Worm (Caenorhabditis elegans) whole organism, late embryonic: Measurements from ENCODE around the gene F57F4.1.

Source experiments
- C38D4.7 ChIP-seq: fragments of 200-800 bp; sonication (Bioruptor generic); optimal IDR thresholded peaks from 2 replicates; lab custom pipeline; 2018; ENCODE audit warnings: mild to moderate bottlenecking, missing genetic modification characterization, moderate library complexity, missing compliant biosample characterization
- K02D7.2 ChIP-seq: sonication (generic microtip); optimal IDR thresholded peaks from 2 replicates; lab custom pipeline; 2017; ENCODE audit warnings: mild to moderate bottlenecking, missing genetic modification characterization, missing compliant biosample characterization
- T23F11.4 ChIP-seq: fragments of 200-800 bp; sonication (Bioruptor generic); optimal IDR thresholded peaks from 2 replicates; lab custom pipeline; 2018; ENCODE audit warnings: mild to moderate bottlenecking, missing genetic modification characterization, missing compliant biosample characterization
- Y22D7AL.16 ChIP-seq: sonication (generic microtip); optimal IDR thresholded peaks from 2 replicates; lab custom pipeline; 2016; ENCODE audit warnings: missing genetic modification characterization, missing compliant biosample characterization
- ama-1 ChIP-seq: fragments of 150-350 bp; optimal IDR thresholded peaks from 2 replicates; lab custom pipeline; 2014
- ceh-19 ChIP-seq: fragments of 200-800 bp; sonication (Bioruptor generic); optimal IDR thresholded peaks from 2 replicates; lab custom pipeline; 2018; ENCODE audit warnings: mild to moderate bottlenecking, missing genetic modification characterization, missing compliant biosample characterization
- ceh-2 ChIP-seq: sonication (generic microtip); optimal IDR thresholded peaks from 2 replicates; lab custom pipeline; 2016; ENCODE audit warnings: missing genotype, missing genetic modification characterization, missing compliant biosample characterization
- ceh-22 ChIP-seq: sonication (generic microtip); optimal IDR thresholded peaks from 2 replicates; lab custom pipeline; 2017; ENCODE audit warnings: missing biosample characterization, missing genetic modification characterization
- ceh-45 ChIP-seq: fragments of 200-800 bp; sonication (Bioruptor generic); IDR thresholded peaks from 2 replicates; pipeline ENCODE4 v1.3.6; 2022; ENCODE audit warnings: missing genetic modification reagents, missing genetic modification characterization, missing compliant biosample characterization
- dmd-4 ChIP-seq: sonication (generic microtip); optimal IDR thresholded peaks from 2 replicates; lab custom pipeline; 2016; ENCODE audit warnings: borderline replicate concordance, missing genetic modification characterization, missing compliant biosample characterization
- dve-1 ChIP-seq: sonication (generic microtip); optimal IDR thresholded peaks from 2 replicates; lab custom pipeline; 2017; ENCODE audit warnings: antibody characterized with exemption, mild to moderate bottlenecking, missing genetic modification characterization, missing compliant biosample characterization
- elt-4 ChIP-seq: sonication (generic microtip); optimal IDR thresholded peaks from 2 replicates; lab custom pipeline; 2016; ENCODE audit warnings: missing genetic modification characterization, missing compliant biosample characterization
- eyg-1 ChIP-seq: sonication (generic microtip); optimal IDR thresholded peaks from 2 replicates; lab custom pipeline; 2016; ENCODE audit warnings: missing genotype, missing genetic modification characterization, missing compliant biosample characterization
- fkh-10 ChIP-seq: fragments of 150-350 bp; optimal IDR thresholded peaks from 2 replicates; lab custom pipeline; 2014; ENCODE audit warnings: missing biosample characterization, missing genetic modification reagents, missing genetic modification characterization
- fkh-6 ChIP-seq: sonication (generic microtip); optimal IDR thresholded peaks from 2 replicates; lab custom pipeline; 2016; ENCODE audit warnings: missing genetic modification characterization, missing compliant biosample characterization
- gmeb-2 ChIP-seq: sonication (generic microtip); optimal IDR thresholded peaks from 2 replicates; lab custom pipeline; 2016; ENCODE audit warnings: missing genetic modification characterization, inconsistent platforms, missing compliant biosample characterization
- hlh-13 ChIP-seq: fragments of 200-800 bp; sonication (Bioruptor generic); optimal IDR thresholded peaks from 2 replicates; lab custom pipeline; 2018; ENCODE audit warnings: mild to moderate bottlenecking, missing genetic modification characterization, missing compliant biosample characterization
- lim-6 ChIP-seq: sonication (generic microtip); optimal IDR thresholded peaks from 2 replicates; lab custom pipeline; 2016; ENCODE audit warnings: missing genetic modification characterization, missing compliant biosample characterization
- nhr-11 ChIP-seq: fragments of 150-350 bp; optimal IDR thresholded peaks from 2 replicates; lab custom pipeline; 2014; ENCODE audit warnings: missing biosample characterization, missing genetic modification characterization
- npax-4 ChIP-seq: sonication (generic microtip); optimal IDR thresholded peaks from 2 replicates; lab custom pipeline; 2016; ENCODE audit warnings: missing genetic modification characterization, missing compliant biosample characterization
- pax-1 ChIP-seq: fragments of 150-350 bp; optimal IDR thresholded peaks from 2 replicates; lab custom pipeline; 2014; ENCODE audit warnings: missing biosample characterization, missing genetic modification characterization
- pha-2 ChIP-seq: sonication (generic microtip); optimal IDR thresholded peaks from 2 replicates; lab custom pipeline; 2017; ENCODE audit warnings: mild to moderate bottlenecking, missing genetic modification characterization, missing compliant biosample characterization
- pros-1 ChIP-seq: fragments of 150-350 bp; optimal IDR thresholded peaks from 2 replicates; lab custom pipeline; 2014; ENCODE audit warnings: missing biosample characterization, missing genetic modification reagents, missing genetic modification characterization
- ref-2 ChIP-seq: sonication (generic microtip); optimal IDR thresholded peaks from 2 replicates; lab custom pipeline; 2016; ENCODE audit warnings: missing genetic modification characterization, missing compliant biosample characterization
- rnt-1 ChIP-seq: sonication (generic microtip); optimal IDR thresholded peaks from 2 replicates; lab custom pipeline; 2016; ENCODE audit warnings: missing genetic modification characterization, missing compliant biosample characterization
- tbx-7 ChIP-seq: sonication (generic microtip); optimal IDR thresholded peaks from 2 replicates; lab custom pipeline; 2016; ENCODE audit warnings: missing genotype, missing genetic modification characterization, missing compliant biosample characterization
- unc-3 ChIP-seq, 2 experiments: fragments of 200-800 bp in 1 of 2; sonication (Bioruptor generic) in 1 of 2; sonication (generic microtip) in 1 of 2; conservative IDR thresholded peaks in 1 of 2; optimal IDR thresholded peaks in 1 of 2; 2 replicates each; pipeline versions ENCODE4 v1.3.6 to Lab custom; 2016 to 2022; ENCODE audit warnings: missing compliant biosample characterization in 2 of 2, missing genetic modification characterization in 2 of 2, missing genetic modification reagents in 1 of 2
- unc-55 ChIP-seq: sonication (generic microtip); optimal IDR thresholded peaks from 2 replicates; lab custom pipeline; 2017; ENCODE audit warnings: missing biosample characterization, missing genetic modification reagents, missing genetic modification characterization
- unc-86 ChIP-seq: sonication (generic microtip); optimal IDR thresholded peaks from 2 replicates; lab custom pipeline; 2016; ENCODE audit warnings: missing genetic modification characterization, missing compliant biosample characterization

F57F4.1 gene

ce11 chrV:6433446-6434178 is 43.3 kb downstream of the F57F4.1 start, which contains the start of the genes gad-1 and erfa-1 (continued):
- no peak for TF ChIP-seq hlh-13
- TF ChIP-seq ceh-45 (GFP tag; lab: Robert Waterston, UW), result no peak
- TF ChIP-seq pax-1 (tag; lab: Kevin White, UChicago), result no peak
- TF ChIP-seq nhr-11 (tag; lab: Kevin White, UChicago), result no peak

ce11 chrV:6436332-6436731 is 46.1 kb downstream of the F57F4.1 start, which contains the start of gene hpo-19:
hpo-19 (plus strand) TSS chrV:6436645.
- TF ChIP-seq K02D7.2 (tag; lab: Kevin White, UChicago), result no peak
- TF ChIP-seq unc-86 (tag; lab: Kevin White, UChicago), result no peak
- TF ChIP-seq pha-2, result no peak
- TF ChIP-seq tbx-7 (tag; lab: Kevin White, UChicago), result no peak
- no peak for TF ChIP-seq elt-4 (tag; lab: Kevin White, UChicago)

ce11 chrV:6438601-6439000 is 48.3 kb downstream of the F57F4.1 start, which contains the start of gene T05H4.4:
T05H4.4 (plus strand) TSS chrV:6438901.
- no peak for TF ChIP-seq unc-86 (tag; lab: Kevin White, UChicago)
- no peak for TF ChIP-seq ceh-19 (GFP tag; lab: Kevin White, UChicago)
- no peak for TF ChIP-seq K02D7.2 (tag; lab: Kevin White, UChicago)
- no peak for TF ChIP-seq nhr-11 (tag; lab: Kevin White, UChicago)
- no peak for TF ChIP-seq fkh-6 (tag; lab: Kevin White, UChicago)
- no peak for TF ChIP-seq unc-3 (GFP tag; conservative IDR thresholded peaks at IDR 0.05; lab: Robert Waterston, UW)
- TF ChIP-seq unc-3 (tag; optimal IDR thresholded peaks at IDR 0.05; lab: Kevin White, UChicago), result no peak
- no peak for TF ChIP-seq lim-6 (tag; lab: Kevin White, UChicago)
- no peak for TF ChIP-seq gmeb-2

ce11 chrV:6441613-6442012 is 51.4 kb downstream of the F57F4.1 start, which contains the start of gene T05H4.15:
T05H4.15 (minus strand) TSS chrV:6441713.
- no peak for TF ChIP-seq ceh-2 (tag; lab: Kevin White, UChicago)
- no peak for TF ChIP-seq ref-2
- no peak for TF ChIP-seq ama-1 (lab: Kevin White, UChicago)
- TF ChIP-seq ceh-19 (GFP tag; lab: Kevin White, UChicago), result no peak
- TF ChIP-seq fkh-10 (GFP tag; lab: Kevin White, UChicago), result no peak
- TF ChIP-seq dmd-4, result no peak
- no peak for TF ChIP-seq pros-1
- TF ChIP-seq dve-1, result no peak
- TF ChIP-seq Y22D7AL.16 (tag; lab: Kevin White, UChicago), result no peak
- no peak for TF ChIP-seq unc-86 (tag; lab: Kevin White, UChicago)
- TF ChIP-seq tbx-7 (tag; lab: Kevin White, UChicago), result no peak
- no peak for TF ChIP-seq ceh-45 (GFP tag; lab: Robert Waterston, UW)
- TF ChIP-seq rnt-1 (tag; lab: Kevin White, UChicago), result no peak
- no peak for TF ChIP-seq C38D4.7 (GFP tag; lab: Kevin White, UChicago)
- TF ChIP-seq ceh-22 (tag; lab: Kevin White, UChicago), result no peak
- TF ChIP-seq T23F11.4 (GFP tag; lab: Kevin White, UChicago), result no peak
- no peak for TF ChIP-seq eyg-1 (tag; lab: Kevin White, UChicago)

- TF ChIP-seq unc-55 (GFP tag; lab: Kevin White, UChicago) (no peak), npax-4 (tag; lab: Kevin White, UChicago) (no peak)
Observed at ce11 chrV:6442037-6442436, 51.8 kb downstream of the F57F4.1 start, which contains the start of gene T05H4.3. T05H4.3 (plus strand) TSS chrV:6442337.
